Worm (Caenorhabditis elegans): ENCODE data around the gene C53A3.1.

C53A3.1 gene

DNA sequence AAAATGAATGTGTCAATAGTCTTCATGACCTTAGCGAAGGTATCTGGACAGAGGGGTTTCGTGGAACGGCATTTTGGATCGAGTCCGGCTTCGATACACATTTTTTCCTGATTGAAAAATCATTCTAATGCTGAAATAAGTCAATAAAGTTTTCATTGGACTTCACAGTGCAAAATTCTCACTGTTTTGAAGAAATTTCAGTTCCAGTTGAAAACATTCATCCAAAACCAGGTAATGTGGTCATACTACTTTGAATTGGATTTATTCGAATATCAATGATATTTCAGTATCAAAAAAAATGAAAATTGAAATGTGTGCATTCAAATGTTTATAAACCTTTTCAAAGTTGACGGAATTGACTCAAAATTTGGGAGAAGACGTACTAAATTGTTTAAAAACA is 6.6 kb downstream of the C53A3.1 start, which contains the start of gene pgph-1:
Gene pgph-1, minus strand, starts transcription at position 101 of the 400 bp plus-strand sequence.
- TF ChIP-seq nhr-12 (tag; optimal IDR thresholded peaks at IDR 0.05): no peak
- TF ChIP-seq mls-2 (tag; optimal IDR thresholded peaks at IDR 0.05): no peak
- TF ChIP-seq ham-2 (GFP tag; optimal IDR thresholded peaks at IDR 0.05): no peak
- TF ChIP-seq ces-1 (GFP tag; optimal IDR thresholded peaks at IDR 0.05): no peak
- TF ChIP-seq pha-4 (tag; optimal IDR thresholded peaks at IDR 0.05): no peak
- no peak for TF ChIP-seq hlh-1 (tag; optimal IDR thresholded peaks at IDR 0.05)
- no peak for TF ChIP-seq unc-62 (GFP tag; optimal IDR thresholded peaks at IDR 0.05)

DNA sequence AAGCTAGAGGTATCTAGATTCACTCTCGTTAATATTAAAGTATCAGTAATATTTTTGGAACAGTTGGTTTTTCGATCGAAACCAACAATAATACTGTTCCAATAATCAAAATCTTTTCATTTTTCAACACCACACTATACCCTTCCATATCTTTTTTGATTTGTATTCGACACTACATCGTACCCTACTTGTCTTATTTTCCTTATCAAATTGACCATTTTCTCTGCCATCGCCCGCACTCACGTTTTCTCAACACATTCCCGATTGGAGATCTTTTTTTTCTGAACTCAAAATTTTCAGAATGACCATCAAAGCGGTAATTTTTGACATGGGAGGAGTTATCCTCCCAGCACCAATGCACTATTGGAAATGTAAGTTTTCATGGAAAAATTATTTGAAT is 12.5 kb downstream of the C53A3.1 start, which contains the start of gene acds-10:
Gene acds-10, plus strand, starts transcription at position 301 of the 400 bp plus-strand sequence.
- TF ChIP-seq hlh-1 (tag; optimal IDR thresholded peaks at IDR 0.05) (no peak), snpc-4 (tag; optimal IDR thresholded peaks at IDR 0.05) (no peak), bed-3 (GFP tag; optimal IDR thresholded peaks at IDR 0.05) (no peak), nhr-28 (tag; optimal IDR thresholded peaks at IDR 0.05) (no peak), lin-13 (tag; optimal IDR thresholded peaks at IDR 0.05) (no peak), nhr-2 (tag; optimal IDR thresholded peaks at IDR 0.05) (no peak), pha-4 (tag; optimal IDR thresholded peaks at IDR 0.05) (no peak), ztf-11 (tag; optimal IDR thresholded peaks at IDR 0.05) (no peak), lin-32 (GFP tag; optimal IDR thresholded peaks at IDR 0.05) (no peak), ceh-43 (GFP tag; optimal IDR thresholded peaks at IDR 0.05) (no peak), sem-2 (GFP tag; optimal IDR thresholded peaks at IDR 0.05) (no peak), nhr-12 (tag; optimal IDR thresholded peaks at IDR 0.05) (no peak), unc-62 (GFP tag; optimal IDR thresholded peaks at IDR 0.05) (no peak), elt-1 (tag; optimal IDR thresholded peaks at IDR 0.05; ENCODE audit: borderline replicate concordance, insufficient read depth) (no peak), lsy-2 (tag; optimal IDR thresholded peaks at IDR 0.05) (no peak), zip-8 (tag; optimal IDR thresholded peaks at IDR 0.05) (no peak), unc-120 (tag; optimal IDR thresholded peaks at IDR 0.05; ENCODE audit: poor library complexity, severe bottlenecking) (no peak)

DNA sequence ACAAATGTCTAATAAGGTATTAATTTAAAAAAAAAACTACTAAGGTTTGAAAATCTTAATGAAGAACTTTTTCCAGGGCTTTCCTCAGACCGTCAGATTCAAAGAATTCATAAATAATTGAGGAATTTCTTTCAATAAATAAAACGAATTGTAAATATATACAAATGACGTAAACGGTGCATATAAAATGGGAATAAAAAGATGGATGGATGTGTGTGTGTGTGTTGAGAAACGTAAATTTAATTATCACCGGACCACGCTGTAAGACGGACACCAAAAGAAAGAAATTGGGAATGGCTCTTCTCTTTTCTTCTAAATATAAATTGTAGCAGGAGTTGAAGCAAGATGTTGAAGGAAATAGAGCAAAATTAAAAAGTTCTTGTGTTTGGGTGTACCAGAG is 13.8 kb downstream of the C53A3.1 start:
- TF ChIP-seq elt-3 (tag; optimal IDR thresholded peaks at IDR 0.05) (no peak), ces-1 (GFP tag; optimal IDR thresholded peaks at IDR 0.05) (peak; percentile 60), nhr-76 (tag; optimal IDR thresholded peaks at IDR 0.05) (no peak), flh-1 (GFP tag; optimal IDR thresholded peaks at IDR 0.05) (no peak)

- TF ChIP-seq ham-2 (GFP tag; optimal IDR thresholded peaks at IDR 0.05): no peak
- no peak for TF ChIP-seq unc-120 (tag; optimal IDR thresholded peaks at IDR 0.05; ENCODE audit: poor library complexity, severe bottlenecking)
- no peak for TF ChIP-seq sptf-1 (tag; optimal IDR thresholded peaks at IDR 0.05)
- no peak for TF ChIP-seq mep-1 (tag; optimal IDR thresholded peaks at IDR 0.05)
- TF ChIP-seq tbx-8 (GFP tag; optimal IDR thresholded peaks at IDR 0.05): no peak
- no peak for TF ChIP-seq nhr-76 (tag; optimal IDR thresholded peaks at IDR 0.05)
- no peak for TF ChIP-seq nhr-2 (tag; optimal IDR thresholded peaks at IDR 0.05)
- TF ChIP-seq mab-5 (tag; optimal IDR thresholded peaks at IDR 0.05): no peak
- TF ChIP-seq bed-3 (GFP tag; optimal IDR thresholded peaks at IDR 0.05): no peak
- no peak for TF ChIP-seq ces-1 (GFP tag; optimal IDR thresholded peaks at IDR 0.05)
- no peak for TF ChIP-seq pha-4 (tag; optimal IDR thresholded peaks at IDR 0.05)
- no peak for TF ChIP-seq lin-13 (tag; optimal IDR thresholded peaks at IDR 0.05)
- no peak for TF ChIP-seq cnd-1 (tag; optimal IDR thresholded peaks at IDR 0.05)
- no peak for TF ChIP-seq sem-2 (GFP tag; optimal IDR thresholded peaks at IDR 0.05)
- no peak for TF ChIP-seq lin-32 (GFP tag; optimal IDR thresholded peaks at IDR 0.05)
- no peak for TF ChIP-seq ztf-11 (tag; optimal IDR thresholded peaks at IDR 0.05)
- TF ChIP-seq nhr-237 (tag; optimal IDR thresholded peaks at IDR 0.05): no peak
These were observed 18.8 kb downstream of the C53A3.1 start for ce11 chrV:5741237-5741636.

DNA sequence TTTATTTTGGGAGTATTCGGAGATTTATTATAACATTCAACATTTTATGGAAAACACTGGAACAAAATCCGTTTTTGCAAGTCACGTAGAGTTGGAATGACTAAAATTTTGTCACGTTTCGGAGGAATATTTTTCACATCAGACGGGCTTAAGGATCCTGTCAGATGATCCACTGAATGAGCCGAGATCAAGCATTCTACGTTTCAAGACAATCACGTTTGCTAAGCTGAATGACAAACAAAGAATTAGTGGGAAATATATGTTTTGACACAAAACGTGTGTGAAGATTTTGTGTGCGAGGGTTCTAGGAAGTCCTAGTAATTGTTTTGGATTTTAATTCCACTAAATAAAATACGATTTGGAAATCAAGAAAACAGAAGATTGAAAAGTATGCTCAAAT is 20.6 kb downstream of the C53A3.1 start:
- TF ChIP-seq lin-32 (GFP tag; optimal IDR thresholded peaks at IDR 0.05): no peak
- TF ChIP-seq cnd-1 (tag; optimal IDR thresholded peaks at IDR 0.05): no peak
- no peak for TF ChIP-seq ceh-43 (GFP tag; optimal IDR thresholded peaks at IDR 0.05)
- no peak for TF ChIP-seq ham-2 (GFP tag; optimal IDR thresholded peaks at IDR 0.05)
- no peak for TF ChIP-seq mab-5 (tag; optimal IDR thresholded peaks at IDR 0.05)
- no peak for TF ChIP-seq sem-2 (GFP tag; optimal IDR thresholded peaks at IDR 0.05)
- no peak for TF ChIP-seq zip-8 (tag; optimal IDR thresholded peaks at IDR 0.05)
- no peak for TF ChIP-seq ceh-39 (tag; optimal IDR thresholded peaks at IDR 0.05)
- TF ChIP-seq tbx-8 (GFP tag; optimal IDR thresholded peaks at IDR 0.05): no peak
